Worm (Caenorhabditis elegans) whole organism, young adult: Measurements from ENCODE around the gene acs-7.

Experiments used
- Y53G8AR.9 ChIP-seq: fragments of 200-800 bp; sonication (Bioruptor generic); conservative IDR thresholded peaks from 2 replicates; pipeline ENCODE4 v1.3.6; 2022; ENCODE audit warnings: missing genetic modification reagents, missing genetic modification characterization, missing compliant biosample characterization
- ama-1 ChIP-seq, 3 experiments: fragments of 150-350 bp in 1 of 3; sonication (generic microtip) in 2 of 3; optimal IDR thresholded peaks; 2 replicates each; lab custom pipeline; 2014 to 2018; ENCODE audit warnings: missing biosample characterization in 2 of 3, missing genetic modification characterization in 2 of 3, missing genetic modification reagents in 2 of 3
- attf-6 ChIP-seq: fragments of 200-800 bp; sonication (Bioruptor generic); IDR thresholded peaks from 2 replicates; pipeline ENCODE4 v1.3.6; 2022; ENCODE audit warnings: missing genetic modification reagents, missing genetic modification characterization, missing compliant biosample characterization
- ceh-91 ChIP-seq: fragments of 200-800 bp; sonication (Bioruptor generic); IDR thresholded peaks from 2 replicates; pipeline ENCODE4 v1.3.6; 2022; ENCODE audit warnings: missing genetic modification reagents, missing genetic modification characterization, missing compliant biosample characterization
- efl-1 ChIP-seq: fragments of 150-350 bp; optimal IDR thresholded peaks from 2 replicates; lab custom pipeline; 2014; ENCODE audit warnings: missing biosample characterization, missing genetic modification reagents, missing genetic modification characterization
- lag-1 ChIP-seq: fragments of 200-800 bp; sonication (Bioruptor generic); IDR thresholded peaks from 2 replicates; pipeline ENCODE4 v1.3.6; 2022; ENCODE audit warnings: missing genetic modification reagents, missing genetic modification characterization, missing compliant biosample characterization
- rcor-1 ChIP-seq: fragments of 200-800 bp; sonication (Bioruptor generic); IDR thresholded peaks from 2 replicates; pipeline ENCODE4 v1.3.6; 2022; ENCODE audit warnings: missing genetic modification reagents, missing genetic modification characterization, missing compliant biosample characterization
- zfh-2 ChIP-seq: fragments of 200-800 bp; sonication (Bioruptor generic); conservative IDR thresholded peaks from 2 replicates; pipeline ENCODE4 v1.3.6; 2022; ENCODE audit warnings: missing genetic modification reagents, missing genetic modification characterization, missing compliant biosample characterization

DNA sequence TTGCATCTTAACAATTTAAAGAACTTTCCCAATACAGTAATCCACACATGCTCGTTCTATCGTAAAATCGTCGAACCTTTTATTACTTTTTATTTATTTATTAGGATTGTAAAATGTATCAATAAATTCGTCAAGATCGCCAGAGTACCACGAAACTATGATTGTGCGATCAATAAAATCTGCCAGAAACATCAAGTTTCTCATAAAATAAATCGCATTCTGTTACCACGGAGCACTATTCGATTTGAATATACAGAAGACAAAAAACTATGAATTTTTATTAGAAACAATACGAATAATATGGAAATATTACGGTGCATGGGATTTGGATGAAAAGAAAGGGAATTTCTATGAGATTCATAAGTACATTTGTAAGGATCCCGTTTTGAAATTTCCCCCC, 25.1 kb upstream of the acs-7 start, which contains the start of gene C01G6.2:
- no peak for TF ChIP-seq zfh-2 (GFP tag; lab: Robert Waterston, UW)
- no peak for TF ChIP-seq attf-6 (GFP tag; lab: Robert Waterston, UW)
- no peak for TF ChIP-seq Y53G8AR.9 (GFP tag; lab: Robert Waterston, UW)
- no peak for TF ChIP-seq ama-1 (optimal IDR thresholded peaks at IDR 0.05; lab: Kevin White, UChicago)
- no peak for TF ChIP-seq ama-1 (GFP tag; optimal IDR thresholded peaks at IDR 0.05; lab: Kevin White, UChicago)
- TF ChIP-seq ceh-91 (GFP tag; lab: Robert Waterston, UW) = no peak
- TF ChIP-seq lag-1 (GFP tag; lab: Robert Waterston, UW) = no peak
- no peak for TF ChIP-seq rcor-1
- TF ChIP-seq efl-1 (GFP tag; lab: Kevin White, UChicago) = no peak
